Worm (Caenorhabditis elegans): ENCODE measurements around the gene lin-37.

ce11 chrIII:7080689-7081088, 8.3 kb upstream of the lin-37 start, which contains the start of gene ZK418.7:
- TF ChIP-seq ama-1 (optimal IDR thresholded peaks at IDR 0.05) (no peak), pes-1 (GFP tag; IDR thresholded peaks at IDR 0.05) (no peak)

All from whole organism, early embryonic.